Worm (Caenorhabditis elegans): Measurements from ENCODE around the gene glb-23.

DNA sequence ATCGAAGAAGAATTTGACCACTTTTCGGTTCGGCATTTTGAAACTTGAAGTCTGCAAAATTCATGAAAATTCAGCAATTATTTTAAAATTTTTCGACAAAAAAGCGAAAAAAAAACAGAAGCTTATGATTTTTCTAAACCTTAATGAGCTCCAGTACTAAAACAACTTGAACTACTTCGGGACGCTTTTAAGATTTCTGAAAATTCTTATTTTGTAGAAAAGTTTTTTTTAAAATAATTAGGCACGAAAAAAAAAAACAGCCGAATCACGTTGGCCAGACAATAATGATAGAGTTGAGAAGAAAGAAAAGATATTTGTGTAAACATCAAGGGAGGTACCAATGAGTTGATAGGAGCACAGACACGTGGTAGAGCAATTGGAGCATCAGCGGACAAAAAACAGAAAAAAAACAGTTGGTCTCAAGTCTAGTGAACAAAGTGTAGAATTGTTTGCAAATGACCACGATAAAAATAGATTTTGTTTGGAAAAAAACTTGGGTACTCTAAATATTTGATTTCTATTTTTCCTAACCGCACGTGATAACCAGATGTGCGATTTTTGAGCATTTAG, 23.0 kb upstream of the glb-23 start, which contains the start of gene gstk-2:
- no peak for TF ChIP-seq ama-1 (optimal IDR thresholded peaks at IDR 0.05)
- TF ChIP-seq nhr-11 (tag; optimal IDR thresholded peaks at IDR 0.05) = no peak
- TF ChIP-seq T23F11.4 (GFP tag; optimal IDR thresholded peaks at IDR 0.05) = no peak
- no peak for TF ChIP-seq K02D7.2 (tag; optimal IDR thresholded peaks at IDR 0.05)
